Fruit fly (Drosophila melanogaster) whole organism, adult: ENCODE results near the gene Prim2.

Experiments used
- CG11617 ChIP-seq: fragments of 200-800 bp; sonication (Bioruptor generic); optimal IDR thresholded peaks from 2 replicates; lab custom pipeline; 2017; ENCODE audit warnings: mild to moderate bottlenecking, missing biosample characterization, missing genetic modification reagents, missing genetic modification characterization
- CG1620 ChIP-seq: fragments of 200-800 bp; sonication (Bioruptor generic); optimal IDR thresholded peaks from 2 replicates; lab custom pipeline; 2016; ENCODE audit warnings: missing biosample characterization, missing genetic modification characterization
- CG33017 ChIP-seq: fragments of 200-800 bp; sonication (Bioruptor generic); optimal IDR thresholded peaks from 2 replicates; lab custom pipeline; 2018; ENCODE audit warnings: missing biosample characterization, mild to moderate bottlenecking, missing genetic modification characterization, moderate library complexity
- CG7045 ChIP-seq: fragments of 200-800 bp; sonication (Bioruptor generic); optimal IDR thresholded peaks from 2 replicates; lab custom pipeline; 2017; ENCODE audit warnings: missing biosample characterization, mild to moderate bottlenecking, missing genetic modification characterization
- cic ChIP-seq: fragments of 200-800 bp; sonication (Bioruptor generic); optimal IDR thresholded peaks from 2 replicates; lab custom pipeline; 2017; ENCODE audit warnings: missing biosample characterization, mild to moderate bottlenecking, missing genetic modification characterization, moderate library complexity
- tj ChIP-seq: fragments of 200-800 bp; sonication (Bioruptor generic); optimal IDR thresholded peaks from 3 replicates; lab custom pipeline; 2017; ENCODE audit warnings: missing biosample characterization, mild to moderate bottlenecking, missing genetic modification characterization, moderate library complexity

DNA sequence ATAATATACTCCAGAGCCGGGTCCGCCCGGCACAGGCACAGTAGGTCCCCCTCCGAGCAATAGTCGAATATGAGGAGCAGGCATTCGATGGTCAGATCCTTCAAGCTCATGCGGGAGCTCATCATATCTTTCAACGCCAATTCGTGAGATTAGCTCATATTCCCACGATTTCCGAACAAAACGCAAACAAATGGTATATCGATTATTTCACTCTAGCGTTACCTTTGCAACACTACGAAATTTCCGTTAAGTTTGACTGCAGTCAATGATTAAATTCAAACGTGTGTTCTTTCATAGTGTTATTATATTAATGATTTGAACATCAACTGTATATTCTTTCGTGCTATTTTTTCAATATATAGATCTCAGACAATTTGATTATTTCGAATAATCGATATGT, 32.0 kb upstream of the Prim2 start, which contains the start of gene CG33969:
- TF ChIP-seq tj (GFP tag; lab: Kevin White, UChicago) (peak; percentile 2), CG33017 (tag; lab: Kevin White, UChicago) (no peak), CG11617 (GFP tag; lab: Kevin White, UChicago) (no peak), CG1620 (GFP tag; lab: Kevin White, UChicago) (peak; percentile 5), CG7045 (GFP tag; lab: Kevin White, UChicago) (no peak), cic (GFP tag; lab: Kevin White, UChicago) (no peak)
